Worm (Caenorhabditis elegans) whole organism, mixed stage, embryonic: ENCODE results near the gene T13F2.2.
"Not testable (repeated sequence)": the region's sequence is repeated elsewhere in the genome, so short reads cannot be mapped to it uniquely, and the experiment has no call there.

Experiments
- bed-3 ChIP-seq: fragments of 200-800 bp; sonication (Bioruptor generic); optimal IDR thresholded peaks from 3 replicates; lab custom pipeline; 2018; ENCODE audit warnings: mild to moderate bottlenecking, missing genetic modification characterization, moderate library complexity, missing compliant biosample characterization
- ceh-39 ChIP-seq: fragments of 150-350 bp; optimal IDR thresholded peaks from 2 replicates; lab custom pipeline; 2014; ENCODE audit warnings: missing biosample characterization, missing genetic modification characterization
- ceh-43 ChIP-seq: fragments of 200-800 bp; sonication (Bioruptor generic); optimal IDR thresholded peaks from 2 replicates; lab custom pipeline; 2018; ENCODE audit warnings: mild to moderate bottlenecking, missing genetic modification characterization, moderate library complexity, missing compliant biosample characterization
- ceh-83 ChIP-seq: fragments of 200-800 bp; sonication (Bioruptor generic); optimal IDR thresholded peaks from 2 replicates; lab custom pipeline; 2018; ENCODE audit warnings: mild to moderate bottlenecking, missing genetic modification characterization, missing compliant biosample characterization
- cnd-1 ChIP-seq: fragments of 200-800 bp; sonication (Bioruptor generic); optimal IDR thresholded peaks from 2 replicates; lab custom pipeline; 2018; ENCODE audit warnings: mild to moderate bottlenecking, missing genetic modification characterization, missing compliant biosample characterization
- drap-1 ChIP-seq: fragments of 200-800 bp; sonication (Bioruptor generic); optimal IDR thresholded peaks from 3 replicates; lab custom pipeline; 2018; ENCODE audit warnings: mild to moderate bottlenecking, missing genetic modification characterization, missing compliant biosample characterization
- elt-1 ChIP-seq: sonication (generic microtip); optimal IDR thresholded peaks from 2 replicates; lab custom pipeline; 2017; ENCODE audit warnings: missing genetic modification characterization, mild to moderate bottlenecking, missing compliant biosample characterization, antibody characterized with exemption, moderate library complexity, borderline replicate concordance; ENCODE audit not compliant: insufficient read depth
- flh-1 ChIP-seq: fragments of 200-800 bp; sonication (Bioruptor generic); optimal IDR thresholded peaks from 2 replicates; lab custom pipeline; 2018; ENCODE audit warnings: mild to moderate bottlenecking, missing genetic modification characterization, moderate library complexity, missing compliant biosample characterization
- hlh-1 ChIP-seq: fragments of 150-350 bp; optimal IDR thresholded peaks from 2 replicates; lab custom pipeline; 2014; ENCODE audit warnings: missing biosample characterization, missing genetic modification reagents, missing genetic modification characterization
- lin-13 ChIP-seq: fragments of 150-350 bp; optimal IDR thresholded peaks from 2 replicates; lab custom pipeline; 2014; ENCODE audit warnings: missing biosample characterization, missing genetic modification characterization
- lin-32 ChIP-seq: fragments of 200-800 bp; sonication (Bioruptor generic); optimal IDR thresholded peaks from 2 replicates; lab custom pipeline; 2018; ENCODE audit warnings: mild to moderate bottlenecking, missing genetic modification characterization, missing compliant biosample characterization
- lsy-2 ChIP-seq: fragments of 150-350 bp; optimal IDR thresholded peaks from 2 replicates; lab custom pipeline; 2014; ENCODE audit warnings: missing biosample characterization, missing genetic modification characterization
- mep-1 ChIP-seq: fragments of 150-350 bp; optimal IDR thresholded peaks from 2 replicates; lab custom pipeline; 2017; ENCODE audit warnings: missing biosample characterization, missing genetic modification reagents, missing genetic modification characterization, inconsistent platforms
- mls-2 ChIP-seq: sonication (generic microtip); optimal IDR thresholded peaks from 2 replicates; lab custom pipeline; 2016; ENCODE audit warnings: mild to moderate bottlenecking, missing genetic modification characterization, moderate library complexity, missing compliant biosample characterization
- nhr-12 ChIP-seq: fragments of 150-350 bp; optimal IDR thresholded peaks from 2 replicates; lab custom pipeline; 2014; ENCODE audit warnings: missing biosample characterization, missing genetic modification characterization
- nhr-2 ChIP-seq: fragments of 150-350 bp; optimal IDR thresholded peaks from 2 replicates; lab custom pipeline; 2014; ENCODE audit warnings: missing biosample characterization, missing genetic modification characterization
- nhr-237 ChIP-seq: fragments of 150-350 bp; optimal IDR thresholded peaks from 2 replicates; lab custom pipeline; 2014; ENCODE audit warnings: missing biosample characterization, missing genetic modification characterization
- sem-2 ChIP-seq: fragments of 200-800 bp; sonication (Bioruptor generic); optimal IDR thresholded peaks from 2 replicates; lab custom pipeline; 2018; ENCODE audit warnings: mild to moderate bottlenecking, missing genetic modification characterization, missing compliant biosample characterization
- sptf-1 ChIP-seq: sonication (generic microtip); optimal IDR thresholded peaks from 2 replicates; lab custom pipeline; 2017; ENCODE audit warnings: mild to moderate bottlenecking, missing genetic modification characterization, moderate library complexity, missing compliant biosample characterization
- tbx-8 ChIP-seq: fragments of 200-800 bp; sonication (Bioruptor generic); optimal IDR thresholded peaks from 2 replicates; lab custom pipeline; 2018; ENCODE audit warnings: mild to moderate bottlenecking, missing genetic modification characterization, moderate library complexity, missing compliant biosample characterization
- unc-39 ChIP-seq: fragments of 150-350 bp; optimal IDR thresholded peaks from 2 replicates; lab custom pipeline; 2014; ENCODE audit warnings: missing biosample characterization, missing genetic modification characterization
- unc-62 ChIP-seq: fragments of 150-350 bp; optimal IDR thresholded peaks from 2 replicates; lab custom pipeline; 2014; ENCODE audit warnings: missing biosample characterization, missing genetic modification reagents, missing genetic modification characterization
- zip-8 ChIP-seq: fragments of 150-350 bp; optimal IDR thresholded peaks from 2 replicates; lab custom pipeline; 2014; ENCODE audit warnings: missing biosample characterization, missing genetic modification characterization
- ztf-11 ChIP-seq: fragments of 150-350 bp; optimal IDR thresholded peaks from 2 replicates; lab custom pipeline; 2014; ENCODE audit warnings: missing biosample characterization, missing genetic modification characterization

Gene T13F2.2

DNA sequence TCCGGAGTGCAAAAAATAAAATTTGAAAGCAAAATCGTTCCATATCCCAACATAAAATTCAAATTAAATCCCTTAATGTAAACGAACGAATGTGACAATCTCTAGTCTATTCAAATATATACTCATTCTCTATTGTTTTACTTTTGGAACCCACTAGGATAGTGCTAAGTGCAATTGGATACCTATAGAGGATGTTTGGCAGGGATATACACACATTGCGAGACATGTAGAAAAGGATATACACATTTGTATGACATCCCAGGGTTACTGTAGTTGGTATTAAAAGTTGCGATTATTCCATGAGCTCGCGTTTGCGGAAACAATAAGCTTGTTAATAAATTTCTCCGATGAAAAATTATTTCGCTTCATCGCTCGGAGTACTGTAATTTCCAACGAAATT lies 23.7 kb downstream of the T13F2.2 start:
- TF ChIP-seq nhr-237 (tag; lab: Kevin White, UChicago) (no peak), sptf-1 (tag; lab: Kevin White, UChicago) (no peak), flh-1 (no peak), ceh-39 (tag; lab: Kevin White, UChicago) (peak; percentile 13), unc-62 (GFP tag; lab: Kevin White, UChicago) (no peak), lsy-2 (tag; lab: Kevin White, UChicago) (peak; percentile 78), cnd-1 (tag; lab: Kevin White, UChicago) (peak; percentile 50), sem-2 (GFP tag; lab: Kevin White, UChicago) (no peak), ceh-43 (GFP tag; lab: Kevin White, UChicago) (peak; percentile 2), elt-1 (tag; lab: Kevin White, UChicago) (no peak), nhr-2 (tag; lab: Kevin White, UChicago) (peak; percentile 42)

DNA sequence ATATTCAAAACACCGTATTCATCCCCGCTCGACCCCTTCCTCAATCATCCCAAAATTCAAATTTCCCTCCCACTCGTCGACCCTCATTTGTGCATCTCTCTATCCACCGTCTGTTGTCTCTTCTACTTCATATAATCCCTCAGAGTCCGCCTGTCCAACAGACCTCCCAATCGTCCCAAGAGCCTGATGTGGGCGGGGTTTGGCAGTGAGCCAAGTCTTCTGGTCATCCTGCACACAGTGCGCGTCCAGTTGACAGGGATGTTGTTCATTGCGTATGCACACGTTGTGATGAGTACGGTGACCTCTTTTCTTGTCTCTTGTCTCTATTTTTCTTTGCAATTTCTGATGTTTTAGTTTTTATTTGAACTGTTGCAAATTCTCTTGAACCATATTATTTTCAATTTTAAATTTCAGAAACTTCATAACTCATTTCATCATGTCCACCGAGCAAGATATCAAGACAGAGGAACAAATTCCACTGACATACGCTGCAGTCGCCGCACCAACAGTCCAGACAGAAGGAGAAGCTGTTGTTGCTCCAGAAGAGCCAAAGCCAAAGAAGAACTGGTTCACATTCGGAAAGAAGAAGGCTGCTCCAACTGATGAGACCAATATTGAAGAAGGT lies 24.9 kb downstream of the T13F2.2 start, which contains the start of gene cav-1:
Gene cav-1 (plus strand): TSS at position 415 of the 625 bp plus-strand sequence.
- TF ChIP-seq ceh-39 (tag; lab: Kevin White, UChicago), result peak; percentile 64
- peak; percentile 40 for TF ChIP-seq nhr-2 (tag; lab: Kevin White, UChicago)
- peak; percentile 52 for TF ChIP-seq unc-62 (GFP tag; lab: Kevin White, UChicago)
- peak; percentile 57 for TF ChIP-seq lin-32 (GFP tag; lab: Kevin White, UChicago)
- peak; percentile 72 for TF ChIP-seq hlh-1 (tag; lab: Kevin White, UChicago)
- peak; percentile 30 for TF ChIP-seq drap-1 (GFP tag; lab: Kevin White, UChicago)
- peak; percentile 65 for TF ChIP-seq ztf-11 (tag; lab: Kevin White, UChicago)
- no peak for TF ChIP-seq elt-1 (tag; lab: Kevin White, UChicago)
- TF ChIP-seq unc-39, result no peak
- TF ChIP-seq sptf-1 (tag; lab: Kevin White, UChicago), result no peak
- TF ChIP-seq ceh-83 (GFP tag; lab: Kevin White, UChicago), result peak; percentile 22
- peak; percentile 82 for TF ChIP-seq cnd-1 (tag; lab: Kevin White, UChicago)
- peak; percentile 14 for TF ChIP-seq lsy-2 (tag; lab: Kevin White, UChicago)
- TF ChIP-seq lin-13 (tag; lab: Kevin White, UChicago), result peak; percentile 10
- TF ChIP-seq mls-2, result peak; percentile 63
- TF ChIP-seq, all 35 proteins: peak for 12

DNA sequence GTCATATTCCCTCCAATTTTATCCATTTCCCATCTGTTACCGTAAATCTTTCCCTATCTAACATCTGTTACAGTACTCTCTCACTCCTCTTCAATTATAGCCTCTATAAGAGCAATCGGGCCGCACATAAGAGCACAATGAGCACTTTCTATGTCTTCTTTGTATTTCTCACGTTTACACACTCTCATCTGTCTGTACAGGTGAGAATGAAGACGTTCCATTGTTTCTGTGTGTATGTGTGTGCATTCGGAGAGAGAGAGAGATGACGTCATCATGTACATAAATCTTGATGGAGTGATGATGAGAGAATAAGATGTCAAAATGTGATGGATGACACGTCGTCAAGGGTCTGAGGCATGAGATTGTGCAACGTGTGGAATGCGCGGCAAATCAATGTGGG lies 26.4 kb downstream of the T13F2.2 start:
- TF ChIP-seq mep-1 (tag; lab: Kevin White, UChicago) (peak; percentile 2), nhr-12 (tag; lab: Kevin White, UChicago) (peak; percentile 5), nhr-2 (tag; lab: Kevin White, UChicago) (peak; percentile 95), ceh-43 (GFP tag; lab: Kevin White, UChicago) (no peak), ceh-39 (tag; lab: Kevin White, UChicago) (peak; percentile 65), lsy-2 (tag; lab: Kevin White, UChicago) (peak; percentile 53), unc-62 (GFP tag; lab: Kevin White, UChicago) (peak; percentile 100), drap-1 (GFP tag; lab: Kevin White, UChicago) (no peak), lin-32 (GFP tag; lab: Kevin White, UChicago) (peak; percentile 64), bed-3 (no peak), cnd-1 (tag; lab: Kevin White, UChicago) (peak; percentile 80), elt-1 (tag; lab: Kevin White, UChicago) (peak; percentile 68), lin-13 (tag; lab: Kevin White, UChicago) (no peak), zip-8 (tag; lab: Kevin White, UChicago) (peak; percentile 93), ztf-11 (tag; lab: Kevin White, UChicago) (peak; percentile 25)
- TF ChIP-seq, all 35 proteins: peak for 11

DNA sequence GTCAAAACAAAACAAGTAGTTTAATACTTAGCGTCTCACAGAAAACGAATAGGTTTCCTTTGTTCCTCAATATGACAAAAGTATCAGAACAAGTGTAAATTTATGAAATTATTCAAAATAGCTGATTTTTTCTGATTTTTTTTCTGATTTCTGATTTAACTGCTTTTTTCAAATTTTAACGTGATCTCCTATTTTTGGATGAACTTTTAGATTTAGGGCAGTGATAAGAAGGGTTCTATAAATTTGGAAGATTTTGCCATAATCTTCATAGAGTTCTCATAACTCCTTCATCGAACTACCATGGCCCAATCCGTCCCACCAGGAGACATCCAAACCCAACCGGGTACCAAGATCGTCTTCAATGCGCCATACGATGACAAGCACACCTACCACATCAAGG lies 27.4 kb downstream of the T13F2.2 start, which contains the start of gene msp-78:
Gene msp-78 (plus strand): TSS at position 301 of the 400 bp plus-strand sequence.
- TF ChIP-seq lin-13 (tag; lab: Kevin White, UChicago); bed-3; ceh-83 (GFP tag; lab: Kevin White, UChicago): not testable (repeated sequence)

DNA sequence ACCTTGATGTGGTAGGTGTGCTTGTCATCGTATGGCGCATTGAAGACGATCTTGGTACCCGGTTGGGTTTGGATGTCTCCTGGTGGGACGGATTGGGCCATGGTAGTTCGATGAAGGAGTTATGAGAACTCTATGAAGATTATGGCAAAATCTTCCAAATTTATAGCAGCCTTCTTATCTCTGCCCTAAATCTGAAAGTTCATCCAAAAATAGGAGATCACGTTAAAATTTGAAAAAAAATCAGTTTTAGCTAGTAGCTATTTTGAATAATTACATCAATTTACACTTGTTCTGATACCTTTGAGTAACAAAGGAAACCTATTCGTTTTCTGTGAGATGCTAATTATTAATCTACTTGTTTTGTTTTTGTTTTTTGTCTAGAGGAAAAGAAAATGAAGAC lies 30.1 kb downstream of the T13F2.2 start, which contains the start of gene msp-79:
Gene msp-79 (minus strand): TSS at position 101 of the 400 bp plus-strand sequence.
- not testable (repeated sequence) for TF ChIP-seq nhr-237, nhr-2, mep-1 (tag; lab: Kevin White, UChicago)

DNA sequence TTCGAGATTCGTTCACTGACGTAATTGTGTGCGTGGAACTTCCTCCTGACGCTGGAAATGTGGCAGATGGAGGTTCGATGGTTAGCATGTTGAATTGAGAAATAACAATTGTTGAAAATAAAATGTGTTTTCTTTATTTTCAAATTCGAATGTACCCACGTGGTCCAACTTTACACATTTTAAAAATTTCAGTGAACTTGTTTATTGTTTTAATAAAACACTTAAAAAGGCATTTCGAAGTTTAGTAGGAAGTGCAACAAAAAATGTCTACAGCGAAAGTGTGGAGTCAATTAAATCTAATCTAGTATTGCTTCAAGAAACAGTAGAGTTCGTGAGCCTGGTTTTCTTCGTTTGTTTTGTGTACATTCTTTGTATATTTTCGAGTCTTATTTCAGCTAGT lies 30.9 kb downstream of the T13F2.2 start, which contains the start of gene ssp-36:
Gene ssp-36 (minus strand): TSS at position 101 of the 400 bp plus-strand sequence.
- TF ChIP-seq tbx-8 (GFP tag; lab: Kevin White, UChicago), result no peak
